Worm (Caenorhabditis elegans): Measurements from ENCODE around the gene C46F11.5.
A peak's percentile ranks its signal among the peaks of the same experiment; 100 is the strongest.
"Not testable (repeated sequence)": the region's sequence is repeated elsewhere in the genome, so short reads cannot be mapped to it uniquely, and the experiment has no call there.

DNA sequence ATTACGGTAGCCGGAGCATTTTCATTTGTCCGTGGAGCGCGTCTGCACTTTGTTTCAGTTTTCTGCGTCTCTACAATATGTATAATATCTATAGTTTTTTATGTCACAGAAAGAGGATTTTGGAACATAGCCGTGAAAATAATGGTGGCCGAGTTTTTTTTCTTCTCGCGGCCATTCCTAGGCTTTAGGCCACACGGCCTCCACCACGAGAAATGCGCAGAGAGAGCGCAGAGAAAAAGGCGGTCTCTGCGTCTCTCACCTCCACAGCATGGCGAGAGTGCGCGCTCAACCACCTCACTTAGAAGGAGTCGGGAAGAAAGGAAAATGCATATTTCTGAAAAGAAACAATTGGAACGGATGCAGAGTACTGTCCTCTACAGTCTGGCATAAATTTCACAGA lies 38.0 kb upstream of the C46F11.5 start:
- TF ChIP-seq ama-1 (optimal IDR thresholded peaks at IDR 0.05); ceh-36 (tag; optimal IDR thresholded peaks at IDR 0.05); tbx-37 (GFP tag; conservative IDR thresholded peaks at IDR 0.05); hmbx-1 (tag; optimal IDR thresholded peaks at IDR 0.05); scrt-1 (GFP tag; IDR thresholded peaks at IDR 0.05): not testable (repeated sequence)
- TF ChIP-seq sea-1 (GFP tag; conservative IDR thresholded peaks at IDR 0.05): peak; percentile 71
